Worm (Caenorhabditis elegans) whole organism, mixed stage, embryonic: ENCODE measurements around the gene pgph-3.
A peak's percentile ranks its signal among the peaks of the same experiment; 100 is the strongest.

ENCODE experiments used
- M03D4.4 ChIP-seq: sonication (generic microtip); optimal IDR thresholded peaks from 2 replicates; lab custom pipeline; 2017; ENCODE audit warnings: mild to moderate bottlenecking, missing genetic modification characterization, missing compliant biosample characterization
- bed-3 ChIP-seq: fragments of 200-800 bp; sonication (Bioruptor generic); optimal IDR thresholded peaks from 3 replicates; lab custom pipeline; 2018; ENCODE audit warnings: mild to moderate bottlenecking, missing genetic modification characterization, moderate library complexity, missing compliant biosample characterization
- blmp-1 ChIP-seq: fragments of 150-350 bp; optimal IDR thresholded peaks from 2 replicates; lab custom pipeline; 2014; ENCODE audit warnings: missing biosample characterization, missing genetic modification characterization
- ceh-39 ChIP-seq: fragments of 150-350 bp; optimal IDR thresholded peaks from 2 replicates; lab custom pipeline; 2014; ENCODE audit warnings: missing biosample characterization, missing genetic modification characterization
- ceh-43 ChIP-seq: fragments of 200-800 bp; sonication (Bioruptor generic); optimal IDR thresholded peaks from 2 replicates; lab custom pipeline; 2018; ENCODE audit warnings: mild to moderate bottlenecking, missing genetic modification characterization, moderate library complexity, missing compliant biosample characterization
- ceh-83 ChIP-seq: fragments of 200-800 bp; sonication (Bioruptor generic); optimal IDR thresholded peaks from 2 replicates; lab custom pipeline; 2018; ENCODE audit warnings: mild to moderate bottlenecking, missing genetic modification characterization, missing compliant biosample characterization
- ces-1 ChIP-seq: fragments of 150-350 bp; optimal IDR thresholded peaks from 2 replicates; lab custom pipeline; 2014; ENCODE audit warnings: missing biosample characterization, missing genetic modification reagents, missing genetic modification characterization
- cnd-1 ChIP-seq: fragments of 200-800 bp; sonication (Bioruptor generic); optimal IDR thresholded peaks from 2 replicates; lab custom pipeline; 2018; ENCODE audit warnings: mild to moderate bottlenecking, missing genetic modification characterization, missing compliant biosample characterization
- drap-1 ChIP-seq: fragments of 200-800 bp; sonication (Bioruptor generic); optimal IDR thresholded peaks from 3 replicates; lab custom pipeline; 2018; ENCODE audit warnings: mild to moderate bottlenecking, missing genetic modification characterization, missing compliant biosample characterization
- elt-1 ChIP-seq: sonication (generic microtip); optimal IDR thresholded peaks from 2 replicates; lab custom pipeline; 2017; ENCODE audit warnings: missing genetic modification characterization, mild to moderate bottlenecking, missing compliant biosample characterization, antibody characterized with exemption, moderate library complexity, borderline replicate concordance; ENCODE audit not compliant: insufficient read depth
- elt-3 ChIP-seq: fragments of 150-350 bp; optimal IDR thresholded peaks from 2 replicates; lab custom pipeline; 2014; ENCODE audit warnings: missing biosample characterization, missing genetic modification characterization
- hlh-1 ChIP-seq: fragments of 150-350 bp; optimal IDR thresholded peaks from 2 replicates; lab custom pipeline; 2014; ENCODE audit warnings: missing biosample characterization, missing genetic modification reagents, missing genetic modification characterization
- lin-13 ChIP-seq: fragments of 150-350 bp; optimal IDR thresholded peaks from 2 replicates; lab custom pipeline; 2014; ENCODE audit warnings: missing biosample characterization, missing genetic modification characterization
- lin-32 ChIP-seq: fragments of 200-800 bp; sonication (Bioruptor generic); optimal IDR thresholded peaks from 2 replicates; lab custom pipeline; 2018; ENCODE audit warnings: mild to moderate bottlenecking, missing genetic modification characterization, missing compliant biosample characterization
- lsy-2 ChIP-seq: fragments of 150-350 bp; optimal IDR thresholded peaks from 2 replicates; lab custom pipeline; 2014; ENCODE audit warnings: missing biosample characterization, missing genetic modification characterization
- mab-5 ChIP-seq: fragments of 150-350 bp; optimal IDR thresholded peaks from 2 replicates; lab custom pipeline; 2014; ENCODE audit warnings: missing biosample characterization, missing genetic modification characterization
- mep-1 ChIP-seq: fragments of 150-350 bp; optimal IDR thresholded peaks from 2 replicates; lab custom pipeline; 2017; ENCODE audit warnings: missing biosample characterization, missing genetic modification reagents, missing genetic modification characterization, inconsistent platforms
- mls-2 ChIP-seq: sonication (generic microtip); optimal IDR thresholded peaks from 2 replicates; lab custom pipeline; 2016; ENCODE audit warnings: mild to moderate bottlenecking, missing genetic modification characterization, moderate library complexity, missing compliant biosample characterization
- nhr-12 ChIP-seq: fragments of 150-350 bp; optimal IDR thresholded peaks from 2 replicates; lab custom pipeline; 2014; ENCODE audit warnings: missing biosample characterization, missing genetic modification characterization
- nhr-237 ChIP-seq: fragments of 150-350 bp; optimal IDR thresholded peaks from 2 replicates; lab custom pipeline; 2014; ENCODE audit warnings: missing biosample characterization, missing genetic modification characterization
- nhr-28 ChIP-seq: fragments of 150-350 bp; optimal IDR thresholded peaks from 2 replicates; lab custom pipeline; 2014; ENCODE audit warnings: missing biosample characterization, missing genetic modification characterization
- nhr-76 ChIP-seq: sonication (generic microtip); optimal IDR thresholded peaks from 2 replicates; lab custom pipeline; 2017; ENCODE audit warnings: missing biosample characterization, missing genetic modification characterization
- pha-4 ChIP-seq: fragments of 150-350 bp; optimal IDR thresholded peaks from 2 replicates; lab custom pipeline; 2018; ENCODE audit warnings: missing biosample characterization, missing genetic modification reagents, missing genetic modification characterization
- snpc-4 ChIP-seq: fragments of 150-350 bp; optimal IDR thresholded peaks from 2 replicates; lab custom pipeline; 2014; ENCODE audit warnings: missing biosample characterization, missing genetic modification characterization
- sptf-1 ChIP-seq: sonication (generic microtip); optimal IDR thresholded peaks from 2 replicates; lab custom pipeline; 2017; ENCODE audit warnings: mild to moderate bottlenecking, missing genetic modification characterization, moderate library complexity, missing compliant biosample characterization
- tbx-8 ChIP-seq: fragments of 200-800 bp; sonication (Bioruptor generic); optimal IDR thresholded peaks from 2 replicates; lab custom pipeline; 2018; ENCODE audit warnings: mild to moderate bottlenecking, missing genetic modification characterization, moderate library complexity, missing compliant biosample characterization
- unc-120 ChIP-seq: sonication (generic microtip); optimal IDR thresholded peaks from 2 replicates; lab custom pipeline; 2017; ENCODE audit warnings: missing genetic modification characterization, missing compliant biosample characterization; ENCODE audit not compliant: poor library complexity, severe bottlenecking
- unc-39 ChIP-seq: fragments of 150-350 bp; optimal IDR thresholded peaks from 2 replicates; lab custom pipeline; 2014; ENCODE audit warnings: missing biosample characterization, missing genetic modification characterization
- unc-62 ChIP-seq: fragments of 150-350 bp; optimal IDR thresholded peaks from 2 replicates; lab custom pipeline; 2014; ENCODE audit warnings: missing biosample characterization, missing genetic modification reagents, missing genetic modification characterization
- zip-8 ChIP-seq: fragments of 150-350 bp; optimal IDR thresholded peaks from 2 replicates; lab custom pipeline; 2014; ENCODE audit warnings: missing biosample characterization, missing genetic modification characterization
- ztf-11 ChIP-seq: fragments of 150-350 bp; optimal IDR thresholded peaks from 2 replicates; lab custom pipeline; 2014; ENCODE audit warnings: missing biosample characterization, missing genetic modification characterization

pgph-3 gene

DNA sequence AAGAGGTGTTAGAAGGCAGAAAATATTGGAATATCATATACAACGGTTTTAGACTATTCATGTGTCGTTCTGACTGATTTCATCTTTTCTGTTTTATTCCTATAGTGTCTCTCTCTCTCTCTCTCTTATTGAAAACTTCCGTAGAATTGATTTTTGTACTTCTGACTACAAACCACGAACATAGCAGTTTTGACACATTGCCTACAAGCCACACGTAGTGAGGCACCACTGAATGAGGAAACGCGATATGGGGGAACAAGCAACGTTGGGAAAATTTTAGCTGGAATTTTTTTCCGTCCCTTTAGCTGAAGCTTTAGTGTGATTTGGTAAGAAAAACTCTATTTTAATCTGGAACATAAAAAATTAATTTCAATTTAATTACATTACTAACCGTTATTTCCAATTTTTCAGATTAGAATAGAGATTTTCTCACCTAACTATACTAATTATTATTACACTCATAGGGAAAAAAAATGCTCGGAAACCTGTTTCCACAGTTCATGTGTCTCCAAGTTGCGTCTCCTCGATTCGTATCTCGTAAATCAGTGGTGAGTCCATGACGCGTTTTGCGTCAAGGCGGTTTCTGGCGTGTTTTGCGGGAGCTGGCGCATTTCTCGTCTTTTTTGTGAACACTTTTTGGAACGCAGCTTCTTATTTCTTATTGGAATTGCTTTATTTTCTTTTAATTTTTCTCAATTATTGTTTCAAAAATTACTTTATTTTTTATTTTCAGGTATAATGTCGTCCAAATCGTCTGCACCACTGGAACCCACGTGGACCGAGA, 27.0 kb upstream of the pgph-3 start, which contains the start of the genes nhr-142 and F44E7.9:
TSS of gene nhr-142 (minus strand) at position 57 of the 784 bp plus-strand sequence.
TSS of gene F44E7.9 (plus strand) at position 734 of the 784 bp plus-strand sequence.
- TF ChIP-seq unc-39 (tag; lab: Kevin White, UChicago) (no peak), unc-62 (peak; percentile 29), lin-32 (GFP tag; lab: Kevin White, UChicago) (no peak), mep-1 (tag; lab: Kevin White, UChicago) (peak; percentile 80), hlh-1 (no peak), lin-13 (tag; lab: Kevin White, UChicago) (peak; percentile 83), drap-1 (GFP tag; lab: Kevin White, UChicago) (peak; percentile 71), snpc-4 (no peak), pha-4 (peak; percentile 36), M03D4.4 (tag; lab: Kevin White, UChicago) (peak; percentile 50), elt-1 (tag; lab: Kevin White, UChicago) (no peak), lsy-2 (tag; lab: Kevin White, UChicago) (peak; percentile 72), ces-1 (peak; percentile 49), ceh-43 (peak; percentile 16), nhr-12 (tag; lab: Kevin White, UChicago) (no peak), bed-3 (peak; percentile 23), mab-5 (no peak), tbx-8 (GFP tag; lab: Kevin White, UChicago) (no peak), sptf-1 (tag; lab: Kevin White, UChicago) (peak; percentile 77), blmp-1 (tag; lab: Kevin White, UChicago) (no peak), nhr-237 (tag; lab: Kevin White, UChicago) (peak; percentile 47), ceh-39 (no peak), unc-120 (tag; lab: Kevin White, UChicago) (peak; percentile 37), nhr-28 (tag; lab: Kevin White, UChicago) (no peak), nhr-76 (tag; lab: Kevin White, UChicago) (no peak), cnd-1 (tag; lab: Kevin White, UChicago) (peak; percentile 4), ztf-11 (tag; lab: Kevin White, UChicago) (no peak)

DNA sequence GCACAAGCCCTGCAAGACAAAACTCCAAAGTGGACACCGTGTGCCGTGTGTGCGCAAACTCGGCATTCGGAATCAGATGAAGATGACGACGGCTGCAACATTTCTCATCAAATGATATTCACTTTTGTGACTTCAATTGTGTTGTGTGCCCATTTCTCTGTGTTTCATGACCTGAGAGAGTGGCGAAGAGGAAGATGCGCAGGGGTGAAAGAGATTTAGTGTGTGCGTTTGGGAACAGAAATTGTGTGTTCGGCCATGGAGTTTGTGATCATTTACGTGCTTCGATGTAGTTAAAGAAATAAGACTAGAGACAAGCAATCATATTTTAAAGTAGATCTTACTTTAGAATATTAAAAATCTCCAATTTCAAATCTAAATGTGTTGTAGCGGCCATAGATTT, 25.0 kb upstream of the pgph-3 start:
- no peak for TF ChIP-seq cnd-1 (tag; lab: Kevin White, UChicago)
- TF ChIP-seq zip-8 (tag; lab: Kevin White, UChicago) = no peak
- no peak for TF ChIP-seq nhr-76 (tag; lab: Kevin White, UChicago)
- TF ChIP-seq M03D4.4 (tag; lab: Kevin White, UChicago) = no peak
- no peak for TF ChIP-seq lin-32 (GFP tag; lab: Kevin White, UChicago)
- no peak for TF ChIP-seq nhr-12 (tag; lab: Kevin White, UChicago)
- TF ChIP-seq bed-3 = no peak

DNA sequence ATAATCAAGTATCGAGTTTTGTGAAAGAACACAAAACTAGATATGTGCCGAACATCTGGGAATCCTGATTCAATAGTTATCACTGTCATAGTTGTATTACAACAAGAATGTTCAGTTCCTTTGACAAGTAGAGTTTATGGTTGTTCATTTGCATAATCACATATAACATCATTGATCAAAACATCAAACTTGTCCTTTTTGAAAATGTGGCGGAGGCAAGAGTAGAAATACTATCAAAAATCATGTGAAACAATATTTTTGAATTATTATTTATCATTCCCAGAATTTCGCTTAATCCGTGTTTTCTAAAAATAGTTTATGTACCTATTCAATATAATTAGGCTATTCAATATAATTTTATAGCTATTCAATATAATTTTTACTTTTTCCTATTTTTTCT, 21.7 kb upstream of the pgph-3 start, which contains the start of gene F44E7.7:
TSS of gene F44E7.7 (minus strand) at position 101 of the 400 bp plus-strand sequence.
- TF ChIP-seq elt-3 (no peak), hlh-1 (no peak)

ce11 chrV:5782687-5783086, 19.0 kb upstream of the pgph-3 start, which contains the start of gene fbxa-183:
Gene fbxa-183, minus strand, starts transcription at chrV:5782787.
- no peak for TF ChIP-seq unc-62
- no peak for TF ChIP-seq mls-2 (tag; lab: Kevin White, UChicago)
- TF ChIP-seq mep-1 (tag; lab: Kevin White, UChicago) = no peak

DNA sequence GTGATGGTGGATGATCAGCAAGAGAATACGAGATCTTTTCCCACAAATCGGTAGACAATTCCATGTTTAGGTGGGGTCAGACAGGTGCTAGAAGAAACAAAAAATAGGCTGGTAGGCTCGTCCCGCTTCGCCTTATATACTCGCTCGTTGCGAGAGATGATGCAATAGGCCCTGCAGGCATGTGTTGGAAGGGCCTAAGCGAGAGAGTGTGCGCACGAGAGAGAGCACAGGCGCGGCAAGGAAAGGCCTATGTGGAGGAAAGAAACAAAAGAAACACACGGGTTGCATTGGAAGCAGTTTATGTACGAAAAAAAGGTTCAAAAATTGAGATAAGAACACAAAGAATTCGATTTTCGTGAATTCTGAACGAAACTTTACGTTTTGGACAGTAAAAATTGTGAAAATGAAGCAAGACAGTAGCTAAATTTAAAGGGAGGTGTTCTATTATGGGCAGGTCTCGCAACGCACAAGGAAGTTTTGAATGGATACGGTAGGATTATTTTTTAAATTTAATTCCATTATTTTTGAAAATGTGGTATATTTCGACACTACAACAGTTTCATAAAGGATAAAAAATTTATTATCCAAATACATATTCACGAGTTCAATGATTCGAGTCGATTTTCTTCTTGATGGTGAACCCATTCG, 17.2 kb upstream of the pgph-3 start, which contains the start of gene F44E7.5:
TSS of gene F44E7.5 (minus strand) at position 210 of the 648 bp plus-strand sequence.
- TF ChIP-seq ceh-39 (peak; percentile 37), blmp-1 (tag; lab: Kevin White, UChicago) (no peak), ceh-83 (GFP tag; lab: Kevin White, UChicago) (no peak), elt-1 (tag; lab: Kevin White, UChicago) (no peak), unc-120 (tag; lab: Kevin White, UChicago) (peak; percentile 8), bed-3 (no peak), lsy-2 (tag; lab: Kevin White, UChicago) (peak; percentile 20), zip-8 (tag; lab: Kevin White, UChicago) (peak; percentile 60), ces-1 (peak; percentile 2)
